Worm (Caenorhabditis elegans): Measurements from ENCODE around the gene T22D1.18.

DNA sequence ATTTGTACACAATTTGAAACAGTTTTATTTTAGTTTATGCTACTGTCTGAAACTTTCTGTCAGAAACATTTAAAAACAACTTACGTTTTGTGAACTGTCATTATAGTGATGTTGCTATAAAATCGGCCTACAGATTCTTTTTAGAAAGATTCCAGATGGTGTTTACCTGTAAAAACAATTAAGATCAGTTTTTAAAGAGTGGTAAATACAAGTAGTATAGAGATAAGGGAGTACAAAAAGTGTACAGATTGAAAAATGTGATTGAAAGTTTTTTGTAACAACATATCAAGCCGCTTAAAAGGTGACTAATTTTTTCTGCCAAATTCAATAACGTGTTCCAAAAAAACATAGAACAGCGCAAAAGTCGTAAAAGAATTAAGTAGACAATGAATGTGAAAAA is 17.6 kb upstream of the T22D1.18 start, which contains the start of gene npr-12:
- TF ChIP-seq unc-39 (tag; optimal IDR thresholded peaks at IDR 0.05): no peak
- no peak for TF ChIP-seq lin-39 (tag; optimal IDR thresholded peaks at IDR 0.05)
- TF ChIP-seq ztf-4 (tag; optimal IDR thresholded peaks at IDR 0.05): no peak
- no peak for TF ChIP-seq nhr-77 (tag; optimal IDR thresholded peaks at IDR 0.05)
- TF ChIP-seq nfya-1 (tag; optimal IDR thresholded peaks at IDR 0.05; ENCODE audit: insufficient read depth): no peak
- no peak for TF ChIP-seq nhr-76 (tag; optimal IDR thresholded peaks at IDR 0.05)
- no peak for TF ChIP-seq ama-1 (optimal IDR thresholded peaks at IDR 0.05)
- TF ChIP-seq nhr-11 (tag; optimal IDR thresholded peaks at IDR 0.05): no peak
- TF ChIP-seq ceh-82 (tag; optimal IDR thresholded peaks at IDR 0.05): no peak
- no peak for TF ChIP-seq elt-1 (tag; optimal IDR thresholded peaks at IDR 0.05)
- no peak for TF ChIP-seq nhr-25 (tag; optimal IDR thresholded peaks at IDR 0.05)
- TF ChIP-seq ceh-28 (tag; optimal IDR thresholded peaks at IDR 0.05): no peak
- TF ChIP-seq pha-4 (tag; optimal IDR thresholded peaks at IDR 0.05): no peak
